Fruit fly (Drosophila melanogaster): ENCODE measurements around the gene IntS11.

Gene IntS11

dm6 chr3R:29736678-29737093 lies 8.5 kb upstream of the IntS11 start, which contains the start of the genes CG7601 and CIA30 (continued):
- TF ChIP-seq CG14710 (tag; optimal IDR thresholded peaks at IDR 0.05) (peak; percentile 96), CkIIα-i1 (GFP tag; IDR thresholded peaks at IDR 0.05) (peak; percentile 100), CG3726 (GFP tag; IDR thresholded peaks at IDR 0.05) (peak; percentile 100), mam (GFP tag; optimal IDR thresholded peaks at IDR 0.05) (peak; percentile 100), HmgZ (tag; optimal IDR thresholded peaks at IDR 0.05) (peak; percentile 98), tap (tag; optimal IDR thresholded peaks at IDR 0.05) (peak; percentile 97), ATbp (GFP tag; optimal IDR thresholded peaks at IDR 0.05) (peak; percentile 96), CG31224 (GFP tag; IDR thresholded peaks at IDR 0.05) (peak; percentile 99), Taf1 (GFP tag; IDR thresholded peaks at IDR 0.05) (peak; percentile 100), dati (GFP tag; IDR thresholded peaks at IDR 0.05) (peak; percentile 100), lbe (GFP tag; optimal IDR thresholded peaks at IDR 0.05) (peak; percentile 97), bbx (GFP tag; IDR thresholded peaks at IDR 0.05; ENCODE audit: partially characterized antibody) (no peak), Scr (GFP tag; IDR thresholded peaks at IDR 0.05; ENCODE audit: partially characterized antibody) (peak; percentile 29; the same call in 1 of the 2 replicates), CG6813 (GFP tag; optimal IDR thresholded peaks at IDR 0.05) (peak; percentile 98), CG2116 (GFP tag; optimal IDR thresholded peaks at IDR 0.05) (peak; percentile 80), Ets97D (GFP tag; optimal IDR thresholded peaks at IDR 0.05) (peak; percentile 97), schlank (tag; optimal IDR thresholded peaks at IDR 0.05) (peak; percentile 97), lola (GFP tag; optimal IDR thresholded peaks at IDR 0.05) (peak in 1 of 3 experiments; percentile 93), Deaf1 (tag; optimal IDR thresholded peaks at IDR 0.05) (no peak), crc (GFP tag; optimal IDR thresholded peaks at IDR 0.05) (peak; percentile 99), CG32532 (GFP tag; IDR thresholded peaks at IDR 0.05) (peak; percentile 100), CG8290 (GFP tag; optimal IDR thresholded peaks at IDR 0.05) (peak; percentile 99), CG8290 (tag; optimal IDR thresholded peaks at IDR 0.05) (peak in 1 of 2 experiments; percentile 67), CG10147 (GFP tag; optimal IDR thresholded peaks at IDR 0.05) (peak; percentile 99), CG16779 (GFP tag; IDR thresholded peaks at IDR 0.05) (peak; percentile 100), CG43689 (GFP tag; IDR thresholded peaks at IDR 0.05) (peak; percentile 100), Doc2 (GFP tag; IDR thresholded peaks at IDR 0.05) (peak; percentile 100), CG14441 (GFP tag; IDR thresholded peaks at IDR 0.05) (peak; percentile 100), gsb (GFP tag; IDR thresholded peaks at IDR 0.05) (peak; percentile 100), Xbp1 (GFP tag; optimal IDR thresholded peaks at IDR 0.05) (peak; percentile 99), fu2 (GFP tag; optimal IDR thresholded peaks at IDR 0.05) (peak; percentile 98), CG6175 (GFP tag; IDR thresholded peaks at IDR 0.05) (peak; percentile 100), CG15696 (tag; optimal IDR thresholded peaks at IDR 0.05) (peak; percentile 99), dpn (GFP tag; optimal IDR thresholded peaks at IDR 0.05) (peak; percentile 99), Sox102F (GFP tag; optimal IDR thresholded peaks at IDR 0.05) (peak; percentile 96), Bteb2 (GFP tag; optimal IDR thresholded peaks at IDR 0.05) (peak; percentile 97), CG7745 (tag; optimal IDR thresholded peaks at IDR 0.05) (peak; percentile 46), CG12299 (tag; optimal IDR thresholded peaks at IDR 0.05) (peak; percentile 96), gcm2 (GFP tag; optimal IDR thresholded peaks at IDR 0.05) (peak; percentile 96), Fer3 (tag; optimal IDR thresholded peaks at IDR 0.05) (peak; percentile 99), CG2129 (GFP tag; IDR thresholded peaks at IDR 0.05; ENCODE audit: partially characterized antibody) (no peak), fd102C (GFP tag; optimal IDR thresholded peaks at IDR 0.05) (peak; percentile 83), CG3995 (GFP tag; optimal IDR thresholded peaks at IDR 0.05) (peak; percentile 86), CG15073 (GFP tag; optimal IDR thresholded peaks at IDR 0.05) (peak; percentile 88), tna (GFP tag; IDR thresholded peaks at IDR 0.05; ENCODE audit: partially characterized antibody) (no peak), Lim3 (GFP tag; IDR thresholded peaks at IDR 0.05) (peak; percentile 100), Mes4 (GFP tag; optimal IDR thresholded peaks at IDR 0.05) (peak; percentile 96), CG7987 (GFP tag; optimal IDR thresholded peaks at IDR 0.05) (peak; percentile 95), Tbp (GFP tag; optimal IDR thresholded peaks at IDR 0.05) (no peak), Atf3 (GFP tag; optimal IDR thresholded peaks at IDR 0.05) (peak; percentile 97), CG1832 (GFP tag; optimal IDR thresholded peaks at IDR 0.05) (no peak)

All from whole organism, embryonic.